Worm (Caenorhabditis elegans): ENCODE results near the gene C02F5.14.

The C02F5.14 gene

DNA sequence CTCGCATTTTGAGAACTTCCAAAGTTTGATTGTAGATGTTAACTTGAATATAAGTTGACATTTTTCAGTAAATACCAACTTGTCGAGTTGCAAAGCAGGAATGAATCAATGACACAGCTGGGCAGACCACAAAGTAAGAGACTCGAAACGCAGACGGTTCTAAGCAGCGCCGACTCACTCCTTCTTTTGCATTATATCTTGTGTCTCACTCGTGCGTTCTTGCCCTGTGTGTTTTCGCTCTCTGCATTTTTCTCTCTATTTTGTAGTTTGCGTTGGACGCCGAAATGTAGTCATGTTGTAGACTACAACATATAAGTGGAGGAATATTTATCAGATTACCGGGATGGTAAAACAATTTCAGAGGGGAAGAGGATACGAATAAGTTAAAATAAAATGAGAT is 7.5 kb upstream of the C02F5.14 start, which contains the start of gene C02F5.12 (continued):
- peak; percentile 17; the same call in 1 of the 2 replicates for TF ChIP-seq dmd-6 (GFP tag; IDR thresholded peaks at IDR 0.05)

DNA sequence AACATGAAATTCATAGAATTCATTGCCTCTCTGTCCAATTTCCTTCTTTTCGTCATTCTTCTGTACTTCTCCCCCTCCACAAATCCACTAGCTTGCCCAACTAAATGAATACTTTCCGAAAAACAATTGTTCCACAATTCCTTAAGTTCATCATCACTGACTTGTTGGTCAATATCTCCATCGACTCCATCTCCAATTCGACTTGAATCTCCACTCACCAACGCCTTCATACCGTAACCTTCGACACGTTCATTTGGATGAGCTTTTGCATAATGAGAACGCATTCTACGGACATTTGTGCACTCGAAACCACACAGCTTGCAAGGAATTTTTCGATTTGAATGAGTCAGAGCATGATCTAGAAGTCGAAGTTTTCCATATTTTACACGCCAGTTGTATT is 5.6 kb upstream of the C02F5.14 start:
- TF ChIP-seq unc-62 (GFP tag; optimal IDR thresholded peaks at IDR 0.05 in 1 of 2) (peak in 1 of 2 experiments; percentile 95), unc-62 (tag; optimal IDR thresholded peaks at IDR 0.05) (no peak), madf-5 (GFP tag; IDR thresholded peaks at IDR 0.05) (no peak)

DNA sequence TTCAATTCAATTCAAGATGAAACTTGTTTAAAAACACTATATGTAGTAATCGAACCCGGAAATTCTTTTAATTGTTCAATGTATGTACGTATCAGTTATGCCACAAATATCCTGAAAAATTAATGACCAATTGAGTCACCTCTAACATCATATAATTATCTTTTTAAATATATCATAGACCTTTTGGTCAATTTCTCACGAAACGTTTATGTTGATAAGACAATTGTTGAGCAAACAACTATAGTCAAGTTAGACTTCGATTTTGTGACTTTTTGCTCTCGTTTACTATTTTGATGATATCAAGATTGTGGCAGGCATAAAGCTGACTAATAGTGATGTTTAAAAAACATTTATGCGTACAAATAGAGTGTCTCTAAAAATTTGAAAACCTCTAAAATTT is 4.9 kb upstream of the C02F5.14 start:
- TF ChIP-seq tra-1 (GFP tag; IDR thresholded peaks at IDR 0.05) (no peak), mep-1 (tag; optimal IDR thresholded peaks at IDR 0.05) (no peak), mes-2 (tag; optimal IDR thresholded peaks at IDR 0.05; ENCODE audit: poor library complexity, severe bottlenecking) (no peak), aly-2 (tag; optimal IDR thresholded peaks at IDR 0.05) (no peak), Y75B8A.6 (GFP tag; IDR thresholded peaks at IDR 0.05) (no peak), egl-43 (GFP tag; IDR thresholded peaks at IDR 0.05) (no peak), F26F4.8 (GFP tag; conservative IDR thresholded peaks at IDR 0.05) (no peak), hif-1 (tag; optimal IDR thresholded peaks at IDR 0.05) (no peak), daf-16 (GFP tag; optimal IDR thresholded peaks at IDR 0.05) (no peak), daf-16 (tag; optimal IDR thresholded peaks at IDR 0.05) (peak; percentile 58), pqm-1 (tag; optimal IDR thresholded peaks at IDR 0.05) (peak; percentile 13), nhr-76 (tag; optimal IDR thresholded peaks at IDR 0.05) (no peak), nhr-42 (GFP tag; IDR thresholded peaks at IDR 0.05) (no peak), Y48G9A.11 (GFP tag; IDR thresholded peaks at IDR 0.05) (no peak), daf-12 (tag; optimal IDR thresholded peaks at IDR 0.05) (no peak), hlh-11 (tag; optimal IDR thresholded peaks at IDR 0.05) (peak; percentile 11), mdt-29 (GFP tag; IDR thresholded peaks at IDR 0.05) (no peak), vab-7 (GFP tag; IDR thresholded peaks at IDR 0.05) (no peak), dpl-1 (GFP tag; optimal IDR thresholded peaks at IDR 0.05) (no peak), hmg-1.1 (GFP tag; IDR thresholded peaks at IDR 0.05) (no peak), lin-39 (tag; optimal IDR thresholded peaks at IDR 0.05) (no peak), ama-1 (optimal IDR thresholded peaks at IDR 0.05) (no peak), saeg-2 (GFP tag; IDR thresholded peaks at IDR 0.05) (no peak), F49E8.2 (tag; optimal IDR thresholded peaks at IDR 0.05; ENCODE audit: borderline replicate concordance) (no peak), cey-2 (tag; optimal IDR thresholded peaks at IDR 0.05; ENCODE audit: borderline replicate concordance, insufficient read depth) (no peak), lin-13 (GFP tag; optimal IDR thresholded peaks at IDR 0.05) (no peak), mxl-2 (GFP tag; conservative IDR thresholded peaks at IDR 0.05) (no peak), nhr-237 (tag; optimal IDR thresholded peaks at IDR 0.05) (no peak), dve-1 (tag; optimal IDR thresholded peaks at IDR 0.05; ENCODE audit: insufficient read depth) (peak; percentile 1), ceh-44 (GFP tag; IDR thresholded peaks at IDR 0.05) (no peak), lir-3 (tag; optimal IDR thresholded peaks at IDR 0.05) (no peak), nhr-28 (tag; optimal IDR thresholded peaks at IDR 0.05) (peak; percentile 22), ceh-28 (tag; optimal IDR thresholded peaks at IDR 0.05) (no peak), nhr-10 (tag; optimal IDR thresholded peaks at IDR 0.05) (no peak), T26A8.4 (GFP tag; IDR thresholded peaks at IDR 0.05) (no peak), F10B5.3 (tag; optimal IDR thresholded peaks at IDR 0.05) (no peak), T20F7.1 (GFP tag; optimal IDR thresholded peaks at IDR 0.05) (no peak), nhr-102 (tag; optimal IDR thresholded peaks at IDR 0.05) (no peak), ceh-62 (tag; optimal IDR thresholded peaks at IDR 0.05) (no peak), madf-5 (GFP tag; IDR thresholded peaks at IDR 0.05) (no peak), rbr-2 (tag; optimal IDR thresholded peaks at IDR 0.05) (no peak), nhr-11 (tag; optimal IDR thresholded peaks at IDR 0.05) (no peak)
